Fruit fly (Drosophila melanogaster): ENCODE data around the gene spn-F.
A peak's percentile ranks its signal among the peaks of the same experiment; 100 is the strongest.

The spn-F gene

DNA sequence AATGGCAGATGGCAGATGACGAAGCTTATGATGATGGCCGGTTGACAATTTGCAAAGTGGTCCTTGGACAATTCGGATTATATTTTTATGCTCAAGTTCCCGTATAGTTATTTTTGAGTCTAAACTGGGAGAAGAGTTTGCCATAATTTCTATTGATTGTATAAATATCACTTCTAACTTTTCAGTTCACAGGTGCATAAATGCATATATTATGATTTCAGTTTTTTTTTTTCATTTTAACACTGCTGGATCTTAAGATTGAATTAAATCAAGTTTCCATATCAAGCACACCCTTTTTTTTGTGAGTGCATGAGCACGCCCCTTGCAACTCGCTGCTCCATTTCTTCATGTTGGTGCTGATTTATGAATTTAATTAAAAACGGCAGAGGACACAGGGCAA, 42.1 kb downstream of the spn-F start (continued):
- peak in 1 of 2 experiments; percentile 53 for TF ChIP-seq foxo (GFP tag; optimal IDR thresholded peaks at IDR 0.05)
- no peak for TF ChIP-seq dsf (GFP tag; optimal IDR thresholded peaks at IDR 0.05; ENCODE audit: borderline replicate concordance)
- no peak for TF ChIP-seq usp (GFP tag; optimal IDR thresholded peaks at IDR 0.05)
- TF ChIP-seq sage (GFP tag; optimal IDR thresholded peaks at IDR 0.05): no peak
- peak; percentile 24 for TF ChIP-seq br (GFP tag; optimal IDR thresholded peaks at IDR 0.05)
- TF ChIP-seq Dfd (GFP tag; optimal IDR thresholded peaks at IDR 0.05): no peak

DNA sequence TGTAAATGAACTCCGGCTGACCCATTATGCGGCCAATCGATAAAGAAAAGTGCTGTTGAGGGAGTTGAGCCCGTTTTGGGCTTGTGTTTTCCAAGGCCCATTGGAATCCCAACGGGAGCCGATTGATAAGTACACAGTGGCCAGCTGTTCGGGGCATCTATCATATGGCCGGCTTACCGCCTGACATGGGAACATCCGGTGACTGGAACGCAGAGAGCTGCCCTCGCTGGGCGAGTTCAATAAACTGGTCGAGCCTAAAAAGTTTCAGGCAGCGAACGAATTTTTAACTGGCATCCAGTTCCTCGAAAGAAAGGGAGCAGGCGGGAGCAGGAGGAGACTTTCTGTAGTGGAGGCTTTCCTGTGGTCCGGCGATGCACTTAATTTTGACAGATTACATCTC, 46.6 kb downstream of the spn-F start:
- TF ChIP-seq Vsx2 (GFP tag; optimal IDR thresholded peaks at IDR 0.05; ENCODE audit: partially characterized antibody) (peak; percentile 30), psq (GFP tag; optimal IDR thresholded peaks at IDR 0.05) (no peak)

DNA sequence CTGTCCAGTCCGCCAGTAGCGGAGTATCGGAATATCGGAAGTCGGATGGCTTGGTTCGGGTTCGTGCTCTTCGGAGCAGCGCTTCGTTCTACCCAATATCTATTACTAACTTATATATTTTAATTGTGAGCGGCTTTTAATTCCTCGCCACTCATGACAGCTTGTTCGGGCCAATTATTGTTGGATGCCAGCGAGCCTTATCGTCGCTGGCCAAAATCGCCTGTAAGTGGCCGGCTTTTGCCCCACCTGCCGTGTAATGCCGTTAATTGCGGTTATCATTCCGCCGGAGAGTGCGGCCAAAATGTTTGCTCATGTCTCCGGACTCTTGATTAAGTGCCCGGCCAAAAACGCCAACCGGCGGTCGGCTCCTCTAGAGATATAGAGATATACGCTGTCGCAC, 50.4 kb downstream of the spn-F start, which contains the start of gene pHCl-2:
Gene pHCl-2 (minus strand): TSS at position 101 of the 400 bp plus-strand sequence.
- no peak for TF ChIP-seq Hnf4 (GFP tag; optimal IDR thresholded peaks at IDR 0.05)
- TF ChIP-seq usp (GFP tag; optimal IDR thresholded peaks at IDR 0.05): no peak
- no peak for TF ChIP-seq Abd-B (GFP tag; optimal IDR thresholded peaks at IDR 0.05)
- no peak for TF ChIP-seq Dif (GFP tag; optimal IDR thresholded peaks at IDR 0.05; ENCODE audit: partially characterized antibody)
- no peak for TF ChIP-seq woc (GFP tag; optimal IDR thresholded peaks at IDR 0.05)
- TF ChIP-seq rgr (GFP tag; optimal IDR thresholded peaks at IDR 0.05): no peak
- TF ChIP-seq brk (GFP tag; optimal IDR thresholded peaks at IDR 0.05): no peak
- no peak for TF ChIP-seq OdsH (GFP tag; optimal IDR thresholded peaks at IDR 0.05)
- no peak for TF ChIP-seq dsf (GFP tag; optimal IDR thresholded peaks at IDR 0.05; ENCODE audit: borderline replicate concordance)

Data from whole organism, wandering third instar larva.